Fruit fly (Drosophila melanogaster) S2 (cell line): ENCODE results near the gene CG7988.

Experiments used
- CG8478 ChIP-seq: fragments of >200 bp; optimal IDR thresholded peaks from 2 replicates; lab custom pipeline; 2018
- CTCF ChIP-seq, 2 experiments: fragments of >200 bp; optimal IDR thresholded peaks; 2 replicates each; lab custom pipeline; 2018

Gene CG7988

DNA sequence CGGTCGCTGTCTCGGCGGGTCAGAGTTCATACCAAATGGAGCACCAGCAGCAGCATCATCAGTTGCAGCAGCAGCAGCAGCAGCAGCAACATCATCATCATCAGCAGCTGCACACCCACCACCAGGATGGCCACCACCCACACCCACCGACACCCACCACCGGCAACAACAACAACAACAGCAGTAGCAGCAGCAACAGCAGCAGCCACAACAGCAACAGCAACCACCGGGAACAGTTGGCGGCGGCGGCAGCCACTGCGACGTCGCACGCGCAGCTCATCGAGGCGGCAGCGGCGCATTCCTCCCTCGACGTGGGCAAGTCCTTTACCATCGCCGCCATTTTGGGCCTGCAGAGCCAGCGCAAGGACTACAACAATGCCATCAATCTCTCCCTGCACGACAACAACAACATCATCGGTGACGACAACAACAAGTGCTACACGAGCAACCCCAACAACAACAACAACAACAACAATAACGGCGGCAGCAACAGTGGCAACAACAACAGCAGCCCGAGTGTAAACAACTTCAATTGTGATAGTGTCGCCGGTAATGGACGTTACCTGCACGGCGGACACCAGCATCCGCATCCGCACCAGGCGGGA, 49.5 kb downstream of the CG7988 start:
- no peak for TF ChIP-seq CG8478 (lab: Kevin White, UChicago)
- no peak for TF ChIP-seq CTCF (optimal IDR thresholded peaks at IDR 0.05; lab: Kevin White, UChicago)
